Worm (Caenorhabditis elegans): ENCODE results near the gene T13C2.7.

The T13C2.7 gene

DNA sequence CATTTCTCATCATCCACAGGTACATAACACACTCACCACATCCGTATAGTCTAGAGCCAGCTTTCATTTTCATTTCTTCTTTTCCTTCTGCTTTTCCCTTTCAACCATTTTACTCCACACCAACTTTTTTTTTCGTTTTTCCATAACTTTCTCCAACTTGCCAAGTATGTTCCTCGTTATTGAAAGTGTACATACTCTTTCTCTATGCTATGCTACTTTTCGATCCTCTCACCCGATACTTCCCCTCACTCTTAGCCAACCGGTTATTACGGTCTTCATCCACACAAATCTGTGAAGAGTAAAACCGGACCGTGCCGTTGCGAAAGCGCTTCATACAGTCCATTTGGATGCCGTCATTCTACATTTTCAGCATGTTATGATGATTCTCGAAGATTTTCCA lies 12.7 kb downstream of the T13C2.7 start, which contains the start of gene T13C2.2:
T13C2.2 (plus strand) TSS at position 301 of the 400 bp plus-strand sequence.
- TF ChIP-seq unc-55 (GFP tag; optimal IDR thresholded peaks at IDR 0.05): no peak
- no peak for TF ChIP-seq C08G9.2 (tag; optimal IDR thresholded peaks at IDR 0.05)

DNA sequence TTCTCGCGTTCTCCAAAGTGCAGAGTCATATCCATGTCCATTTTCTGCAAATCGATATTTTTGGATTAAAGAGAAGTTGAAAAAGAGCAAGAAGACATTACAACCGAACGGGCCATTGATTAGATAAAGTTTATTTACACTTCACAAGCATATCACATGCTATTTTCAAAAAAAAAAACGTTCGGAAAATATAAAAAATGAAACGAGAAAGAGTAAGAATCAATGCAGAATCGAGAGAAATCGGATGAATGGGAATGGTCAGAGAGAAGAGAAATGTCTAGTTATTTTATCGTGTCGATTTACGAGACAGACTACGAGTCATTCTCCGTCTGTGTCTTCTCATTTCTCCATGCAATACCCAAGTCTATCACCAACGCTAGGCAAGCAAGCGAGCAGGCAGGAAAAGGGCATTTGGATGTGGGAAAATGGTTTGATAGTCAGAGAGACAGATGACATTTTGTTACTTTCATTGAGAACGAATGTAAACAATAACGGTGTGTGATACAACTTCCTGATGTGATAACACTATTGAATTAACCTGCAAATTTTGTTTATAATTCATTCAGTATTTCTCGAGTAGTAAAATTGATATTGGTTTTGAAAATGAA lies 21.0 kb downstream of the T13C2.7 start, which contains the start of gene F31E8.4:
F31E8.4 (minus strand) TSS at position 51 of the 608 bp plus-strand sequence.
- TF ChIP-seq nhr-11 (tag; optimal IDR thresholded peaks at IDR 0.05) (no peak), zip-5 (tag; optimal IDR thresholded peaks at IDR 0.05) (no peak), elt-2 (tag; optimal IDR thresholded peaks at IDR 0.05) (peak; percentile 52), ref-2 (tag; optimal IDR thresholded peaks at IDR 0.05) (peak; percentile 13), ceh-9 (tag; optimal IDR thresholded peaks at IDR 0.05) (no peak)

DNA sequence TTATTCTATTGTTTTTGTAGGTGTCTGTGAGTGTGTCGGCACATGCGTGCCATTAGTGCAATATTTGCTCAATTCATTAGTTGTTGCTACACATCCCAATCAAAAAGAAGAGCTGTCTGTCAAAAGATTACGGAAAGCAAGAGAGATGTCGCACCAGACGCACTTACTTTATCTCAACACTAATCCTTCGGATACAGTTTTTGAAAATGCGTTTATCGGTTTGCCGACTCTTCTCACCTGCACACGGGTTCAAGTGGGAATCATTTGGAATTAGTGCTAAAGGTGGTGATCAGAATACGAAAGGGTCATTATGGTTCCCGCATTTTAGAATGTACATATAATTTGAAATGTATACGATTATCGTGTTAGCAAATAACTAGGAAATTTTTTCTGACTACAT lies 22.1 kb downstream of the T13C2.7 start:
- TF ChIP-seq hlh-15 (tag; optimal IDR thresholded peaks at IDR 0.05) (no peak), elt-2 (tag; optimal IDR thresholded peaks at IDR 0.05) (no peak), pros-1 (tag; optimal IDR thresholded peaks at IDR 0.05) (no peak)

DNA sequence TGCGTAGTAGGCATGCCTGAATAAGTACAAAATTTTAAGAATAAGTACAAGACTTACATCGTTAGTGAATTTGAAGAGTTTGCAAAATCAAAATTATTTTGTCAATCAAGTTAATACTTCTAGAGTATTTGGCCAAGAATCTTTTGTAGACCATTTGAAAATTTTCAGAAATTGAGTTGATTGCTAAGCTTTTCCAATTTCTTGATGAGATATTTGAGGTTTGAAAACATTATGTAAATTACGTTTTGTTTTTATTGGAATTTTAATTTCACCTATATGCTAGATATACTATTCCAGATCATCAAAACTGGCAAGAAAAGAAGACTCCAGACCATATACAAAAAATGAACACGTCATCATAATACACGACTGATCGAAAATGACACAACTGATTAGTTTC lies 23.8 kb downstream of the T13C2.7 start, which contains the start of gene tab-1:
tab-1 (plus strand) TSS at position 301 of the 400 bp plus-strand sequence.
- no peak for TF ChIP-seq gmeb-2 (tag; optimal IDR thresholded peaks at IDR 0.05)
- no peak for TF ChIP-seq lim-6 (tag; optimal IDR thresholded peaks at IDR 0.05)
- no peak for TF ChIP-seq ceh-6 (GFP tag; optimal IDR thresholded peaks at IDR 0.05)
- no peak for TF ChIP-seq pax-1 (tag; optimal IDR thresholded peaks at IDR 0.05)
- no peak for TF ChIP-seq fkh-6 (tag; optimal IDR thresholded peaks at IDR 0.05)
- no peak for TF ChIP-seq unc-55 (GFP tag; optimal IDR thresholded peaks at IDR 0.05)
- TF ChIP-seq madf-2 (tag; optimal IDR thresholded peaks at IDR 0.05): no peak
- TF ChIP-seq sdc-2 (tag; optimal IDR thresholded peaks at IDR 0.05): no peak
- TF ChIP-seq unc-42 (tag; optimal IDR thresholded peaks at IDR 0.05): no peak
- no peak for TF ChIP-seq T23F11.4 (GFP tag; optimal IDR thresholded peaks at IDR 0.05)
- no peak for TF ChIP-seq hlh-15 (tag; optimal IDR thresholded peaks at IDR 0.05)
- no peak for TF ChIP-seq hlh-30 (tag; optimal IDR thresholded peaks at IDR 0.05; ENCODE audit: insufficient read depth)
- no peak for TF ChIP-seq ceh-24 (tag; optimal IDR thresholded peaks at IDR 0.05)
- TF ChIP-seq nhr-11 (tag; optimal IDR thresholded peaks at IDR 0.05): no peak
- no peak for TF ChIP-seq che-1 (tag; optimal IDR thresholded peaks at IDR 0.05)
- no peak for TF ChIP-seq ref-2 (tag; optimal IDR thresholded peaks at IDR 0.05)
- no peak for TF ChIP-seq dve-1 (tag; optimal IDR thresholded peaks at IDR 0.05)

DNA sequence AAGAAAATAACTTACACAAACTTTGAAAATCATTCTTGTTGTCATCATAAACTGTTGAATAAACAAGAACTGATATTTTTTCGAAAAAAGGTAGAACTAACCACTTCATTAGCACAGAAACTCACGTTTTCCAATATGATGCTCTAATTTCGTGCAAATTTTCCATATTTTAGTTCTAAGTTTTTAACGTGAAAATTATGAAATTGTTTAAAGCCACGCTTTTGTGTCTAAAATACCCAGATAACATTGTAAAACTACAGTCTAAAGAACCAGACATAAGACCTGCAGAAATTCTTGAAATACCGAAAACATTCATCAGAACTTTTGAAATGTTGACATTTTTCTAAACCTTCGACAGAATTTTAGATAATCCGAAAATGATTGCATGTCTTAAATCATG lies 28.0 kb downstream of the T13C2.7 start, which contains the start of gene F31E8.5:
F31E8.5 (minus strand) TSS at position 101 of the 400 bp plus-strand sequence.
- no peak for TF ChIP-seq pha-2 (tag; optimal IDR thresholded peaks at IDR 0.05)
- TF ChIP-seq pat-9 (tag; optimal IDR thresholded peaks at IDR 0.05): no peak
- no peak for TF ChIP-seq pag-3 (tag; optimal IDR thresholded peaks at IDR 0.05; ENCODE audit: borderline replicate concordance)
- no peak for TF ChIP-seq npax-4 (tag; optimal IDR thresholded peaks at IDR 0.05)
- no peak for TF ChIP-seq Y22D7AL.16 (tag; optimal IDR thresholded peaks at IDR 0.05)
- no peak for TF ChIP-seq tbx-7 (tag; optimal IDR thresholded peaks at IDR 0.05)
- no peak for TF ChIP-seq unc-3 (GFP tag; conservative IDR thresholded peaks at IDR 0.05)
- TF ChIP-seq unc-3 (tag; optimal IDR thresholded peaks at IDR 0.05): no peak
- no peak for TF ChIP-seq ahr-1 (tag; optimal IDR thresholded peaks at IDR 0.05)
- no peak for TF ChIP-seq ztf-16 (tag; optimal IDR thresholded peaks at IDR 0.05)
- TF ChIP-seq pros-1 (tag; optimal IDR thresholded peaks at IDR 0.05): no peak
- no peak for TF ChIP-seq rnt-1 (tag; optimal IDR thresholded peaks at IDR 0.05)
- no peak for TF ChIP-seq C08G9.2 (tag; optimal IDR thresholded peaks at IDR 0.05)
- no peak for TF ChIP-seq K02D7.2 (tag; optimal IDR thresholded peaks at IDR 0.05)
- no peak for TF ChIP-seq ceh-34 (tag; optimal IDR thresholded peaks at IDR 0.05)
- no peak for TF ChIP-seq fkh-10 (GFP tag; optimal IDR thresholded peaks at IDR 0.05)
- TF ChIP-seq lin-11 (tag; optimal IDR thresholded peaks at IDR 0.05): no peak
- TF ChIP-seq dve-1 (tag; optimal IDR thresholded peaks at IDR 0.05): no peak
- TF ChIP-seq nhr-11 (tag; optimal IDR thresholded peaks at IDR 0.05): no peak
- no peak for TF ChIP-seq pax-1 (tag; optimal IDR thresholded peaks at IDR 0.05)

Measured in whole organism, late embryonic.